Fruit fly (Drosophila melanogaster): Measurements from ENCODE around the gene Mnt.

The Mnt gene

dm6 chrX:3730879-3731278, 59.3 kb downstream of the Mnt start (continued):
- TF ChIP-seq nmo (GFP tag; optimal IDR thresholded peaks at IDR 0.05), result no peak
- no peak for TF ChIP-seq CG8944 (GFP tag; optimal IDR thresholded peaks at IDR 0.05)
- TF ChIP-seq lab (GFP tag; optimal IDR thresholded peaks at IDR 0.05), result peak; percentile 55
- no peak for TF ChIP-seq CG11456 (GFP tag; IDR thresholded peaks at IDR 0.05)
- TF ChIP-seq CG1603 (tag; optimal IDR thresholded peaks at IDR 0.05), result peak; percentile 14
- no peak for TF ChIP-seq CG11696 (GFP tag; IDR thresholded peaks at IDR 0.05)
- TF ChIP-seq nau (GFP tag; optimal IDR thresholded peaks at IDR 0.05), result no peak
- TF ChIP-seq CG1647 (GFP tag; optimal IDR thresholded peaks at IDR 0.05), result no peak
- TF ChIP-seq CG17568 (GFP tag; optimal IDR thresholded peaks at IDR 0.05), result no peak
- TF ChIP-seq grn (GFP tag; optimal IDR thresholded peaks at IDR 0.05), result no peak
- TF ChIP-seq ssp (GFP tag; IDR thresholded peaks at IDR 0.05), result no peak
- no peak for TF ChIP-seq wor (GFP tag; IDR thresholded peaks at IDR 0.05)
- TF ChIP-seq Trl (optimal IDR thresholded peaks at IDR 0.05), result no peak
- no peak for TF ChIP-seq Trl (GFP tag; optimal IDR thresholded peaks at IDR 0.05)
- TF ChIP-seq CG3281 (GFP tag; optimal IDR thresholded peaks at IDR 0.05), result no peak
- TF ChIP-seq CG17186 (GFP tag; optimal IDR thresholded peaks at IDR 0.05), result no peak
- no peak for TF ChIP-seq eyg (GFP tag; optimal IDR thresholded peaks at IDR 0.05)
- TF ChIP-seq Rfx (GFP tag; IDR thresholded peaks at IDR 0.05), result peak; percentile 41; the same call in 1 of the 2 replicates
- 0 out of 2 replicates have a peak, but pooled peaks have one; percentile 20 for TF ChIP-seq CG32532 (GFP tag; IDR thresholded peaks at IDR 0.05)
- TF ChIP-seq CG11560 (tag; IDR thresholded peaks at IDR 0.05), result no peak
- TF ChIP-seq Nf-YB (GFP tag; optimal IDR thresholded peaks at IDR 0.05), result no peak
- TF ChIP-seq Poxn (GFP tag; IDR thresholded peaks at IDR 0.05), result no peak
- no peak for TF ChIP-seq Abd-B (GFP tag; optimal IDR thresholded peaks at IDR 0.05)
- TF ChIP-seq MESR4 (GFP tag; optimal IDR thresholded peaks at IDR 0.05), result no peak
- TF ChIP-seq CG12219 (GFP tag; optimal IDR thresholded peaks at IDR 0.05), result no peak
- no peak for TF ChIP-seq CG30403 (GFP tag; optimal IDR thresholded peaks at IDR 0.05)
- TF ChIP-seq CG8388 (GFP tag; optimal IDR thresholded peaks at IDR 0.05), result no peak
- TF ChIP-seq tgo (GFP tag; IDR thresholded peaks at IDR 0.05), result no peak
- no peak for TF ChIP-seq CG12071 (GFP tag; optimal IDR thresholded peaks at IDR 0.05)
- TF ChIP-seq D19A (tag; optimal IDR thresholded peaks at IDR 0.05), result no peak
- no peak for TF ChIP-seq Sox100B (GFP tag; optimal IDR thresholded peaks at IDR 0.05)
- no peak for TF ChIP-seq CG18619 (GFP tag; optimal IDR thresholded peaks at IDR 0.05)
- TF ChIP-seq onecut (GFP tag; IDR thresholded peaks at IDR 0.05), result peak; percentile 7; the same call in 1 of the 2 replicates
- TF ChIP-seq HHEX (GFP tag; optimal IDR thresholded peaks at IDR 0.05), result no peak
- 0 out of 2 replicates have a peak, but pooled peaks have one; percentile 21 for TF ChIP-seq CG14014 (GFP tag; IDR thresholded peaks at IDR 0.05)
- peak; percentile 7 for TF ChIP-seq CG15269 (tag; optimal IDR thresholded peaks at IDR 0.05)
- no peak for TF ChIP-seq Fer2 (tag; optimal IDR thresholded peaks at IDR 0.05)
- no peak for TF ChIP-seq bab2 (GFP tag; optimal IDR thresholded peaks at IDR 0.05)
- no peak for TF ChIP-seq CG7271 (tag; optimal IDR thresholded peaks at IDR 0.05)
- no peak for TF ChIP-seq Deaf1 (tag; optimal IDR thresholded peaks at IDR 0.05)
- no peak for TF ChIP-seq CG13424 (tag; optimal IDR thresholded peaks at IDR 0.05)
- TF ChIP-seq CG3065 (GFP tag; optimal IDR thresholded peaks at IDR 0.05), result no peak
- no peak for TF ChIP-seq CG13123 (GFP tag; optimal IDR thresholded peaks at IDR 0.05)
- no peak for TF ChIP-seq CG10979 (tag; optimal IDR thresholded peaks at IDR 0.05)
- no peak for TF ChIP-seq Hr78 (GFP tag; optimal IDR thresholded peaks at IDR 0.05)
- TF ChIP-seq fu2 (GFP tag; optimal IDR thresholded peaks at IDR 0.05), result no peak
- TF ChIP-seq nerfin-1 (tag; optimal IDR thresholded peaks at IDR 0.05), result no peak
